Worm (Caenorhabditis elegans): ENCODE results near the gene mrt-2.

ce11 chrIII:11721405-11721804, 25.2 kb upstream of the mrt-2 start, which contains the start of gene Y41C4A.32:
- TF ChIP-seq tab-1 (GFP tag; IDR thresholded peaks at IDR 0.05) (no peak), flt-1 (GFP tag; IDR thresholded peaks at IDR 0.05) (no peak), ref-1 (GFP tag; conservative IDR thresholded peaks at IDR 0.05) (no peak)
